Worm (Caenorhabditis elegans) whole organism, L1 larva: ENCODE measurements around the gene F43C11.11.

Experiments used
- F16B12.6 ChIP-seq: fragments of 150-350 bp; optimal IDR thresholded peaks from 2 replicates; lab custom pipeline; 2014; ENCODE audit warnings: missing biosample characterization, missing genetic modification characterization
- ama-1 ChIP-seq: fragments of 150-350 bp; optimal IDR thresholded peaks from 2 replicates; lab custom pipeline; 2014
- blmp-1 ChIP-seq: fragments of 150-350 bp; optimal IDR thresholded peaks from 2 replicates; lab custom pipeline; 2014; ENCODE audit warnings: missing biosample characterization, missing genetic modification characterization
- ces-1 ChIP-seq: fragments of 150-350 bp; optimal IDR thresholded peaks from 2 replicates; lab custom pipeline; 2014; ENCODE audit warnings: missing biosample characterization, missing genetic modification reagents, missing genetic modification characterization
- efl-1 ChIP-seq, 4 experiments: fragments of 150-350 bp; optimal IDR thresholded peaks in 3 of 4; peaks in 1 of 4; 1 replicate in 1 of 4; 2 replicates in 3 of 4; lab custom pipeline; 2014; ENCODE audit warnings: missing biosample characterization in 2 of 4, missing genetic modification characterization in 2 of 4, missing genetic modification reagents in 2 of 4
- egl-13 ChIP-seq: sonication (generic microtip); optimal IDR thresholded peaks from 2 replicates; lab custom pipeline; 2016; ENCODE audit warnings: missing genotype, missing genetic modification reagents, missing genetic modification characterization, missing compliant biosample characterization
- ets-5 ChIP-seq: fragments of 200-800 bp; sonication (Bioruptor generic); IDR thresholded peaks from 2 replicates; pipeline ENCODE4 v1.3.6; 2022; ENCODE audit warnings: missing genetic modification characterization, missing compliant biosample characterization
- fkh-4 ChIP-seq: sonication (generic microtip); optimal IDR thresholded peaks from 2 replicates; lab custom pipeline; 2016; ENCODE audit warnings: missing compliant biosample characterization, missing genetic modification characterization, borderline replicate concordance
- fos-1 ChIP-seq: fragments of 150-350 bp; optimal IDR thresholded peaks from 2 replicates; lab custom pipeline; 2014; ENCODE audit warnings: missing biosample characterization, missing genetic modification characterization
- hlh-17 ChIP-seq: fragments of 200-800 bp; sonication (Bioruptor generic); optimal IDR thresholded peaks from 2 replicates; lab custom pipeline; 2018; ENCODE audit warnings: missing genetic modification characterization, mild to moderate bottlenecking, missing compliant biosample characterization, moderate library complexity, borderline replicate concordance
- hlh-4 ChIP-seq: sonication (generic microtip); optimal IDR thresholded peaks from 2 replicates; lab custom pipeline; 2016; ENCODE audit warnings: mild to moderate bottlenecking, missing genetic modification characterization, missing compliant biosample characterization
- hpl-2 ChIP-seq: fragments of 150-350 bp; optimal IDR thresholded peaks from 2 replicates; lab custom pipeline; 2014; ENCODE audit warnings: missing biosample characterization, missing genetic modification reagents, missing genetic modification characterization
- lin-13 ChIP-seq: fragments of 150-350 bp; optimal IDR thresholded peaks from 2 replicates; lab custom pipeline; 2014; ENCODE audit warnings: missing biosample characterization, missing genetic modification reagents, missing genetic modification characterization
- lin-14 ChIP-seq: fragments of 200-800 bp; sonication (Bioruptor generic); optimal IDR thresholded peaks from 2 replicates; lab custom pipeline; 2018; ENCODE audit warnings: mild to moderate bottlenecking, missing genetic modification characterization, moderate library complexity, missing compliant biosample characterization
- lin-35 ChIP-seq, 2 experiments: fragments of 150-350 bp; optimal IDR thresholded peaks; 2 replicates each; lab custom pipeline; 2014; ENCODE audit warnings: missing biosample characterization in 2 of 2, missing genetic modification characterization in 2 of 2, missing genetic modification reagents in 2 of 2
- lsy-2 ChIP-seq, 2 experiments: fragments of 150-350 bp; optimal IDR thresholded peaks; 2 replicates each; lab custom pipeline; 2014; ENCODE audit warnings: missing biosample characterization in 2 of 2, missing genetic modification characterization in 2 of 2
- mab-9 ChIP-seq: fragments of 200-800 bp; sonication (Bioruptor generic); IDR thresholded peaks from 2 replicates; pipeline ENCODE4 v1.3.6; 2022; ENCODE audit warnings: missing genetic modification reagents, missing genetic modification characterization, missing compliant biosample characterization
- mdl-1 ChIP-seq, 2 experiments: fragments of 150-350 bp; optimal IDR thresholded peaks; 2 replicates each; lab custom pipeline; 2014 to 2017; ENCODE audit warnings: missing biosample characterization in 2 of 2, missing genetic modification characterization in 2 of 2, inconsistent platforms in 1 of 2
- mef-2 ChIP-seq: fragments of 150-350 bp; optimal IDR thresholded peaks from 2 replicates; lab custom pipeline; 2014; ENCODE audit warnings: missing biosample characterization, missing genetic modification characterization
- mep-1 ChIP-seq: fragments of 150-350 bp; optimal IDR thresholded peaks from 2 replicates; lab custom pipeline; 2014; ENCODE audit warnings: missing biosample characterization, missing genetic modification characterization
- nhr-11 ChIP-seq: fragments of 150-350 bp; optimal IDR thresholded peaks from 2 replicates; lab custom pipeline; 2014; ENCODE audit warnings: missing biosample characterization, missing genetic modification characterization
- nhr-19 ChIP-seq: fragments of 200-800 bp; sonication (Bioruptor generic); conservative IDR thresholded peaks from 2 replicates; pipeline ENCODE4 v1.3.6; 2022; ENCODE audit warnings: missing genetic modification characterization, missing compliant biosample characterization
- nhr-20 ChIP-seq: sonication (generic microtip); optimal IDR thresholded peaks from 2 replicates; lab custom pipeline; 2016; ENCODE audit warnings: mild to moderate bottlenecking, missing genetic modification characterization, missing compliant biosample characterization
- nhr-84 ChIP-seq: sonication (generic microtip); optimal IDR thresholded peaks from 2 replicates; lab custom pipeline; 2017; ENCODE audit warnings: missing biosample characterization, missing genetic modification characterization
- nhr-90 ChIP-seq: sonication (generic microtip); optimal IDR thresholded peaks from 2 replicates; lab custom pipeline; 2016; ENCODE audit warnings: mild to moderate bottlenecking, missing genetic modification characterization, missing compliant biosample characterization; ENCODE audit not compliant: poor library complexity
- pag-3 ChIP-seq: sonication (generic microtip); optimal IDR thresholded peaks from 2 replicates; lab custom pipeline; 2017; ENCODE audit warnings: missing genetic modification characterization, mild to moderate bottlenecking, missing compliant biosample characterization, antibody characterized with exemption, borderline replicate concordance; ENCODE audit not compliant: insufficient read depth
- pax-3 ChIP-seq: fragments of 200-800 bp; sonication (Bioruptor generic); optimal IDR thresholded peaks from 2 replicates; lab custom pipeline; 2018; ENCODE audit warnings: mild to moderate bottlenecking, missing genetic modification characterization, moderate library complexity, missing compliant biosample characterization
- rnt-1 ChIP-seq: sonication (generic microtip); optimal IDR thresholded peaks from 2 replicates; lab custom pipeline; 2016; ENCODE audit warnings: mild to moderate bottlenecking, missing genetic modification characterization, moderate library complexity, missing compliant biosample characterization
- sptf-1 ChIP-seq: fragments of 150-350 bp; optimal IDR thresholded peaks from 2 replicates; lab custom pipeline; 2014; ENCODE audit warnings: missing biosample characterization, missing genetic modification characterization
- swsn-7 ChIP-seq: sonication (generic microtip); optimal IDR thresholded peaks from 2 replicates; lab custom pipeline; 2016; ENCODE audit warnings: missing genetic modification characterization, missing compliant biosample characterization
- unc-62 ChIP-seq: fragments of 150-350 bp; optimal IDR thresholded peaks from 2 replicates; lab custom pipeline; 2014; ENCODE audit warnings: missing biosample characterization, missing genetic modification reagents, missing genetic modification characterization
- unc-86 ChIP-seq: sonication (generic microtip); optimal IDR thresholded peaks from 2 replicates; lab custom pipeline; 2016; ENCODE audit warnings: missing genetic modification characterization, missing compliant biosample characterization
- zag-1 ChIP-seq: fragments of 150-350 bp; optimal IDR thresholded peaks from 2 replicates; lab custom pipeline; 2014; ENCODE audit warnings: missing biosample characterization, missing genetic modification characterization
- zip-4 ChIP-seq: fragments of 200-800 bp; sonication (Bioruptor generic); optimal IDR thresholded peaks from 2 replicates; lab custom pipeline; 2018; ENCODE audit warnings: mild to moderate bottlenecking, missing genetic modification characterization, moderate library complexity, missing compliant biosample characterization
- ztf-4 ChIP-seq: fragments of 150-350 bp; optimal IDR thresholded peaks from 2 replicates; lab custom pipeline; 2014; ENCODE audit warnings: missing biosample characterization, missing genetic modification characterization

The F43C11.11 gene

DNA sequence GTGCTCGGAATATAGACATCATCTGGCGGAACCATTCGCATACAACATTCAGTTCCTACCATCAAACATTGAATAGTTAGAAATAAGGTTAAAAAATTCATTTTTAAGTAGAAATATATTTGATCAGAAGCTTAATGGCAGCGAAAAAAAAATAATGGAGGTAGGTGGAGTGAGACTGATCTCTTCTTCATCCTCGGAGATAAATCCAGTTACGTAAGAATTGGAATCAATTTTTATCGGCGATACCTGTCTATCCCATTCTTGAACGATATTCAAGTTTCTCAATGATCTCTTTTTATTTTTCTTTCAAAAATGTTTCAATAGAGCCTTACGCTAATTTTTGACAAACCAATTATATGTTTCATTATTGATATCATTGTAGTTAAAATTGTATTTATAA, 21.9 kb upstream of the F43C11.11 start, which contains the start of gene F16G10.9:
F16G10.9 (minus strand) TSS at position 101 of the 400 bp plus-strand sequence.
- no peak for TF ChIP-seq lin-13

DNA sequence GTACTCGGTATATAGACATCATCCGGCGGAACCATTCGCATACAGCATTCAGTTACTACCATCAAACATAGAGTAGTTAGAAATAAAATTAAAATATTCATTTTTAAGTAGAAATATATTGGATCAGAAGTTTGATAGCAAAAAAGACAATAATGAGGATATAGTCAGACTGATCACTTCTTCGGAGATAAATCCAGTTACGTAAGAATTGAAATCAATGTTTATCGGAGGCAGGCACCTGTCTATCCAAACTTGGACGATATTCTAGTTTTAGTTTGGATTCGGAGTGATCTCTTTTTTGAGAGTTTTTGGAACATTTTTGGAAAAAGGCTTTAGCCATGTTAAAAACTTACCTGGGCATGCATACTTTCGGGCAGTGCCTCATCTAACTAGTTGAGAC, 19.8 kb upstream of the F43C11.11 start, which contains the start of gene F16G10.8:
F16G10.8 (minus strand) TSS at position 101 of the 400 bp plus-strand sequence.
- TF ChIP-seq mep-1 (tag; lab: Kevin White, UChicago) (no peak), nhr-19 (no peak), nhr-84 (tag; lab: Kevin White, UChicago) (no peak), lsy-2 (tag; optimal IDR thresholded peaks at IDR 0.05; lab: Kevin White, UChicago) (no peak), ztf-4 (tag; lab: Kevin White, UChicago) (no peak), ces-1 (GFP tag; lab: Kevin White, UChicago) (no peak), ama-1 (lab: Kevin White, UChicago) (no peak), nhr-11 (tag; lab: Kevin White, UChicago) (no peak), lin-14 (GFP tag; lab: Kevin White, UChicago) (no peak), sptf-1 (tag; lab: Kevin White, UChicago) (no peak), fkh-4 (tag; lab: Kevin White, UChicago) (no peak), egl-13 (tag; lab: Kevin White, UChicago) (no peak)
- TF ChIP-seq, all 84 proteins: peak for 0

DNA sequence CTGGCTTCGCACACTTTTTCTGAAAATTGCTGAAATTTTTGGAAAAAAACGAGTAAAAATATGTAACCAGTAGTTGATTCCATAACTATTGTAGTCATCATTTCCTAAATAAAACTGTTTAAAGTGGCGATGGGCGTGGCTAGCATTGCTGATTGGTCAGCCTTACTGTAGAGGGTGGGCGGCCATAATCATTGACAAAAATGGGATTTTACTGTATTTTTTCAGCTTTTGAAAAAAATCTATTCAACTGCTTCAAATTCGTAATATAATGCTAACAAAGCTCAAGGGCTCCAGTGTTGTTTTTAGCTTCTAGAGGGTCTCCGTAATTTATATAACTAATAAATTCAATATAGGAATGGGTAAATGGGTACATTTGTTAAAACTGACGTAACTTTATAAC, 16.6 kb upstream of the F43C11.11 start, which contains the start of gene F16G10.7:
F16G10.7 (minus strand) TSS at position 101 of the 400 bp plus-strand sequence.
- no peak for TF ChIP-seq pax-3 (tag; lab: Kevin White, UChicago)
- TF ChIP-seq unc-86 (tag; lab: Kevin White, UChicago): no peak
- no peak for TF ChIP-seq F16B12.6 (tag; lab: Kevin White, UChicago)
- no peak for TF ChIP-seq ztf-4 (tag; lab: Kevin White, UChicago)
- TF ChIP-seq egl-13 (tag; lab: Kevin White, UChicago): no peak
- TF ChIP-seq nhr-90: no peak
- TF ChIP-seq zag-1 (tag; lab: Kevin White, UChicago): no peak
- TF ChIP-seq lin-35 (GFP tag; optimal IDR thresholded peaks at IDR 0.05; lab: Kevin White, UChicago): no peak
- no peak for TF ChIP-seq mab-9 (GFP tag; lab: Robert Waterston, UW)
- no peak for TF ChIP-seq hpl-2
- TF ChIP-seq ets-5 (GFP tag; lab: Robert Waterston, UW): no peak
- no peak for TF ChIP-seq hlh-17
- no peak for TF ChIP-seq mdl-1 (tag; optimal IDR thresholded peaks at IDR 0.05; lab: Kevin White, UChicago)
- no peak for TF ChIP-seq fos-1 (tag; lab: Kevin White, UChicago)
- no peak for TF ChIP-seq nhr-19
- TF ChIP-seq mef-2 (tag; lab: Kevin White, UChicago): no peak
- no peak for TF ChIP-seq rnt-1
- no peak for TF ChIP-seq efl-1 (optimal IDR thresholded peaks at IDR 0.05; lab: Kevin White, UChicago)
- TF ChIP-seq efl-1 (GFP tag; optimal IDR thresholded peaks at IDR 0.05 in 1 of 2; lab: Kevin White, UChicago): no peak

DNA sequence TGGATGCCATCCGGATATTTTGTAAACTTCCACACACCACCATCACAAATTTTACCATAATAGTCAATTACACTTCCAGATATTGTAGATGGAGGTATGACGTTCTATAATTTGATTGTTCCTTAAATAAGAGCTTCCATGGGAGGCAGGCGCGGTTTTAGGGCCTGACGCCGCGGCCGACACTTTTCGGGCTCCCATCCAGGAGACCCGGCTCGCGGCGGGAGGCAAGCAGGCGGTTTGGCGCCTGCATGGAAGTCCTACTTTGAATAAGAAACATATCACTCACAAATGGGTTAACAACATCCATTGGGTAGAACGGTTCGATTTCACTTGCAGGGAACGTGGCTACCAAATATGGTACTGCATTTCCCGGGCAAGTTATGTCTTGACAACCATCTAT, 16.1 kb upstream of the F43C11.11 start:
- TF ChIP-seq pag-3 (no peak), sptf-1 (tag; lab: Kevin White, UChicago) (no peak), mef-2 (tag; lab: Kevin White, UChicago) (no peak), hlh-17 (no peak), egl-13 (tag; lab: Kevin White, UChicago) (no peak), blmp-1 (tag; lab: Kevin White, UChicago) (no peak), zip-4 (GFP tag; lab: Kevin White, UChicago) (no peak), hlh-4 (tag; lab: Kevin White, UChicago) (no peak), nhr-20 (tag; lab: Kevin White, UChicago) (no peak), swsn-7 (tag; lab: Kevin White, UChicago) (no peak), mep-1 (tag; lab: Kevin White, UChicago) (no peak), unc-62 (GFP tag; lab: Kevin White, UChicago) (no peak), lin-14 (GFP tag; lab: Kevin White, UChicago) (no peak)
